Worm (Caenorhabditis elegans) whole organism, midembryonic: ENCODE results near the gene F14B8.5.

Source experiments
- T22C8.4 ChIP-seq: fragments of 200-800 bp; sonication (Bioruptor generic); IDR thresholded peaks from 2 replicates; pipeline ENCODE4 v1.3.6; 2022; ENCODE audit warnings: missing genetic modification characterization, missing compliant biosample characterization
- cog-1 ChIP-seq: sonication (generic microtip); optimal IDR thresholded peaks from 2 replicates; lab custom pipeline; 2016; ENCODE audit warnings: missing genetic modification characterization, missing compliant biosample characterization
- flt-1 ChIP-seq: fragments of 200-800 bp; sonication (Bioruptor generic); IDR thresholded peaks from 2 replicates; pipeline ENCODE4 v1.3.6; 2022; ENCODE audit warnings: missing genetic modification characterization, missing compliant biosample characterization
- klf-2 ChIP-seq: fragments of 200-800 bp; sonication (Bioruptor generic); conservative IDR thresholded peaks from 2 replicates; pipeline ENCODE4 v1.3.6; 2022; ENCODE audit warnings: missing genetic modification reagents, missing genetic modification characterization, missing compliant biosample characterization
- med-1 ChIP-seq: sonication (generic microtip); optimal IDR thresholded peaks from 2 replicates; lab custom pipeline; 2017; ENCODE audit warnings: missing genetic modification characterization, mild to moderate bottlenecking, missing compliant biosample characterization, antibody characterized with exemption, missing genetic modification reagents; ENCODE audit not compliant: insufficient read depth
- ref-1 ChIP-seq: fragments of 200-800 bp; sonication (Bioruptor generic); conservative IDR thresholded peaks from 2 replicates; pipeline ENCODE4 v1.3.6; 2022; ENCODE audit warnings: missing genetic modification reagents, missing genetic modification characterization, missing compliant biosample characterization
- tab-1 ChIP-seq: fragments of 200-800 bp; sonication (Bioruptor generic); IDR thresholded peaks from 2 replicates; pipeline ENCODE4 v1.3.6; 2022; ENCODE audit warnings: missing genetic modification characterization, missing compliant biosample characterization
- ztf-23 ChIP-seq: fragments of 200-800 bp; sonication (Bioruptor generic); IDR thresholded peaks from 2 replicates; pipeline ENCODE4 v1.3.6; 2022; ENCODE audit warnings: missing genetic modification reagents, missing genetic modification characterization, missing compliant biosample characterization
- ztf-29 ChIP-seq: fragments of 200-800 bp; sonication (Bioruptor generic); IDR thresholded peaks from 2 replicates; pipeline ENCODE4 v1.3.6; 2022; ENCODE audit warnings: missing genetic modification reagents, missing genetic modification characterization, missing compliant biosample characterization

F14B8.5 gene

ce11 chrX:6928578-6928977 lies at the start of gene F14B8.5:
Gene F14B8.5 (minus strand): TSS chrX:6928704.
- no peak for TF ChIP-seq flt-1
- TF ChIP-seq tab-1 = no peak

ce11 chrX:6971301-6971700 lies 42.8 kb upstream of the F14B8.5 start:
- TF ChIP-seq ztf-23 (GFP tag; lab: Robert Waterston, UW) (no peak), ztf-29 (GFP tag; lab: Robert Waterston, UW) (no peak), med-1 (GFP tag; lab: Kevin White, UChicago) (no peak), tab-1 (no peak), ref-1 (no peak), T22C8.4 (GFP tag; lab: Robert Waterston, UW) (no peak), flt-1 (no peak), cog-1 (no peak), klf-2 (GFP tag; lab: Robert Waterston, UW) (no peak)

ce11 chrX:6970134-6970533 lies 41.6 kb upstream of the F14B8.5 start:
- TF ChIP-seq med-1 (GFP tag; lab: Kevin White, UChicago) (no peak), ztf-29 (GFP tag; lab: Robert Waterston, UW) (no peak)

DNA sequence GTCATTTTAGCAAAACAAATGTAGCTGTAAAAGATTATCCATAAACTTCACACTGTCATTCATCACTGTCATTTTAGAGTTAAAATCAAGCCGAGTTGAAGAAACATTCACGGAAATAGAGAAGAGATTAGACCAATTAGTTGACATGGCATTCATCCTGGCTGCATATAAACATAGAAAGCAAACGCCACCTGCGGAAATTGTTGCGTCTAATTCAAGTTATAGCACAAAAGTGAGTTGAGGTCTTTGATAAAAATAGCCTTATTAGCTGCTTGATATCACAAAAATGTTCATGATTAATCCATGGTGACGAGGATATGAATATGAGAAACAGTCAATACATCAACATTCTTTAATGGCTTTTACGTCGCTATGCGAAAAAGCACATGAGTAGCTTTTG lies 40.0 kb upstream of the F14B8.5 start:
- TF ChIP-seq ref-1 = no peak
- TF ChIP-seq T22C8.4 (GFP tag; lab: Robert Waterston, UW) = no peak
- no peak for TF ChIP-seq ztf-23 (GFP tag; lab: Robert Waterston, UW)
- no peak for TF ChIP-seq cog-1
- no peak for TF ChIP-seq ztf-29 (GFP tag; lab: Robert Waterston, UW)
- no peak for TF ChIP-seq tab-1
- TF ChIP-seq klf-2 (GFP tag; lab: Robert Waterston, UW) = no peak
- no peak for TF ChIP-seq flt-1
- no peak for TF ChIP-seq med-1 (GFP tag; lab: Kevin White, UChicago)

DNA sequence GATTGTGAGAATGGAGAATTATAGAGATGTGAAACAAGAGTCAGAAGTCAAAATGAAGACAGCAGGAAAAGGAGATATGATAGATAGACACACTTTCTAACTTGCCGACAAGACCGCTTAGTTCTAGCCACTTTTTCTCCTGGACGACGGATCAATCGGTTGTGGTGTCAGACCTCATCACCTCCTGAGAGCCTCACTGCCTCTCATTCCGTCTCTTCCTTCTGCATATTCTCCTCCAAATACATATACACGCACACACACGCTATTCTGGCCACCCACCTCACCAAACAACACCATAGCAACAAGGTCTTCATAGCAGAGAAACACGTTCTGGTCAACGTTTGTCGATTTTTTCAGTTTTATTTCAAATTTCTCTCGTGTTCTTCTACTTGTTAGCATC lies 38.6 kb upstream of the F14B8.5 start, which contains the start of gene F01E11.3:
Gene F01E11.3 (plus strand): TSS at position 301 of the 400 bp plus-strand sequence.
- no peak for TF ChIP-seq klf-2 (GFP tag; lab: Robert Waterston, UW)
- no peak for TF ChIP-seq ref-1
- no peak for TF ChIP-seq tab-1
- TF ChIP-seq T22C8.4 (GFP tag; lab: Robert Waterston, UW) = no peak
- no peak for TF ChIP-seq ztf-23 (GFP tag; lab: Robert Waterston, UW)
- no peak for TF ChIP-seq med-1 (GFP tag; lab: Kevin White, UChicago)
- TF ChIP-seq ztf-29 (GFP tag; lab: Robert Waterston, UW) = no peak
- no peak for TF ChIP-seq cog-1
- TF ChIP-seq flt-1 = no peak

- TF ChIP-seq ztf-23 (GFP tag; lab: Robert Waterston, UW) (no peak), ztf-29 (GFP tag; lab: Robert Waterston, UW) (no peak), med-1 (GFP tag; lab: Kevin White, UChicago) (no peak), cog-1 (no peak), tab-1 (no peak), flt-1 (no peak), klf-2 (GFP tag; lab: Robert Waterston, UW) (no peak), ref-1 (no peak), T22C8.4 (GFP tag; lab: Robert Waterston, UW) (no peak)
Measured at ce11 chrX:6963842-6964241, 35.3 kb upstream of the F14B8.5 start.

DNA sequence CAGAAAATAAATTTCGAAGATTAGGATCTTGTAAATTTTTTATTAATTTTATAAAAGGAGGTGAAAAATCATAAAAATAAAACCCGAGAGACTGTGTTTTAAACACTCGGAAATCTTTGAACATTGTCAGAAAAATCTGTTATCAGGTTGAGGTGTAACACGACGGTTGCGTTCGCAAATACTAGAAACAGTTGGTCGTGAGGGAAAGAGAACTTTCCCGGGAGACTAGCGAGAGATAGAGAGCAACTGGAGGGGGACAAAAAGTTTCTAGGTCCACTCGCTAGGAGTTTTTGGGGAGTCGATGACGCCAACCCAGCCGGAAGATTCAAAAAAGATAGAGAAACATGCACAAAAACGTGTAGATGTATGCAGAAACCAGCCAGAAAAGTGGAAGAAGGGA lies 33.8 kb upstream of the F14B8.5 start:
- TF ChIP-seq ref-1 (no peak), T22C8.4 (GFP tag; lab: Robert Waterston, UW) (no peak), med-1 (GFP tag; lab: Kevin White, UChicago) (no peak), ztf-23 (GFP tag; lab: Robert Waterston, UW) (no peak), cog-1 (no peak), ztf-29 (GFP tag; lab: Robert Waterston, UW) (no peak), klf-2 (GFP tag; lab: Robert Waterston, UW) (no peak), tab-1 (no peak), flt-1 (no peak)

DNA sequence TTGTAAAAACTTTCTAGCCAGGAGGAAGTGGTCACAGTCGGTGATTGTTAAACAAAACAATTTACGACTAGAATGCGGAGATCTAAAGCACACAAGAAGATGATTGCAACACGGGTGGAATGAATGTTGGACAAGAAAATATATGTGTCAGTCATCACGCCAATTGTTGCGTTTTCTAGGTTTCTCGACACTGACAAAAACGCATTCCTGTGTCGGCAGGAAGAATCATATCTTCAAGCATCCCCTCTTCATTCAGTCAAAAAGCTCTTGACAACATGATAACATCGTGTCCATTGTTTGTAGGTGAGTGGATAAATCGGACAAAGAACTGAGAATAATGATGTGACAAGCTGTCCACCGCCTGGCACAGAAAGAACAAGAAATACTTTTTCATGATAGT lies 31.0 kb upstream of the F14B8.5 start:
- TF ChIP-seq flt-1 (no peak), cog-1 (peak; percentile 16), ztf-29 (GFP tag; lab: Robert Waterston, UW) (no peak)

DNA sequence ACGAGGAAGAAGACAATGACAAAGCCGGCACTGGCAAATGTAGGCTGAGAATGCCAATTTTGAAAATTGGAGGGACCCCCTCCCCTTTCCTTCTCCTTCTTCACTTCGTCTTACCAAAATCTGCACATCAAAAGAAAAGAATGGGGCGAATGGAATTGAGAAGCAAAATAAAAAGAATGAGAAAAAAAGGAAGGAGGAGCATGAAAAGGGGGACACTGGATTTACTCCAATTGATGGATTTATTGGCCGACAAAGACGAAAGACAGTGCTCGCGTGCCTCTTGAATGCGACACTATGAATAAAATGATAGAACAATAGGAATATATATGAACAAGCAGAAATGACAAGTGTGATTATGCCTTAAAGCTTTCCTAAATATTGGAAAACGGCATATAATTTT lies 30.4 kb upstream of the F14B8.5 start:
- TF ChIP-seq ztf-23 (GFP tag; lab: Robert Waterston, UW) (peak; percentile 44; the same call in 1 of the 2 replicates), tab-1 (no peak), flt-1 (no peak)

DNA sequence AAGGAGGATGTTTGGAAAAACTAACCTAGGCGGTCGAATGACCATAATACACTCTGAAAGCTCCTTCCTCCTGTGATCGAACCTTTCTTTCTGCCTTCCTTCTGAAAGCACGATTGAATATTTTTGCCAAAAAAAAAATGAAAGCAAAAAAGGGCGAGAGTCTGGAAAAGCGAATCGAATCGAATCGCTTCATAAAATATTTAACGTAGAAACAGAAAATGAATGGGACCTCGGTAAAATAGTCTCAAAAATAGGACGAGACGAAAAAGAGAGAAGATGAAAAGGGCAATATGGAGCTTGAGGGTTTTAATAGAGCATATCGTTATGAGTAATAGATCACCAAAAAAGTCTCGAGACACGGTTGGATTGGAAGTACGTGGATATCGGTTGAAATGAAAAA lies 27.8 kb upstream of the F14B8.5 start, which contains the start of gene inx-1:
Gene inx-1 (minus strand): TSS at position 101 of the 400 bp plus-strand sequence.
- TF ChIP-seq klf-2 (GFP tag; lab: Robert Waterston, UW) = no peak
- no peak for TF ChIP-seq flt-1
- TF ChIP-seq tab-1 = no peak
- no peak for TF ChIP-seq ztf-23 (GFP tag; lab: Robert Waterston, UW)
- no peak for TF ChIP-seq ztf-29 (GFP tag; lab: Robert Waterston, UW)
- no peak for TF ChIP-seq cog-1
- TF ChIP-seq ref-1 = no peak
- no peak for TF ChIP-seq med-1 (GFP tag; lab: Kevin White, UChicago)
- no peak for TF ChIP-seq T22C8.4 (GFP tag; lab: Robert Waterston, UW)

DNA sequence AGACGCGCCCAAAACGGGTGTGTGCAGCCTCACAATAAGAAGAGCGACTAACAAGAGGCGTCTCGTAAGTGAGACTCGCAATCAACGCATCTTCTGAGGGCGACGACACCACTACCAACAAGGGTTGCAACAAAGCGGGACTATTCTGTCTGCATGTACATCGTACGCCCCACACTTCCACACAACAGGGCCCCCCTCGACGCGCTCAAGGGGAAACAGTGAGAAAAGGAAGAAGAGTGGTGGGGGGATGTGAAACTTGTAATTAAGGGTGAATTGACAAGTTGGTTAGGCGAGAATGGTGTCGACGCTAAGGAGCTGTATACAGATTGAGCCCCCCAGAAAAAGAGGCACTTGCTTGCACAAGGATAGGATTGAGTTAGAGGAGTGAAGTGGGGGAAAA lies 24.8 kb upstream of the F14B8.5 start:
- no peak for TF ChIP-seq tab-1
- TF ChIP-seq klf-2 (GFP tag; lab: Robert Waterston, UW) = 0 out of 2 replicates have a peak, but pooled peaks have one; percentile 8
- no peak for TF ChIP-seq med-1 (GFP tag; lab: Kevin White, UChicago)
- TF ChIP-seq T22C8.4 (GFP tag; lab: Robert Waterston, UW) = no peak
- TF ChIP-seq ztf-23 (GFP tag; lab: Robert Waterston, UW) = 0 out of 2 replicates have a peak, but pooled peaks have one; percentile 62
- TF ChIP-seq flt-1 = 0 out of 2 replicates have a peak, but pooled peaks have one; percentile 21
- no peak for TF ChIP-seq ref-1
- no peak for TF ChIP-seq ztf-29 (GFP tag; lab: Robert Waterston, UW)
